Fruit fly (Drosophila melanogaster) whole organism, embryonic: ENCODE data around the gene tHMG1.
A peak's percentile ranks its signal among the peaks of the same experiment; 100 is the strongest.

Source experiments
- Ada2b ChIP-seq: fragments of 200-800 bp; sonication (Bioruptor generic); IDR thresholded peaks from 2 replicates; pipeline ENCODE4 v1.3.6; 2022; ENCODE audit warnings: missing biosample characterization, missing genetic modification characterization
- Bgb ChIP-seq: fragments of 200-800 bp; sonication (Bioruptor generic); IDR thresholded peaks from 2 replicates; pipeline ENCODE4 v1.3.6; 2022; ENCODE audit warnings: missing biosample characterization, missing genetic modification characterization; ENCODE audit not compliant: partially characterized antibody
- CG11504 ChIP-seq: fragments of 200-800 bp; sonication (Bioruptor generic); optimal IDR thresholded peaks from 3 replicates; lab custom pipeline; 2019; ENCODE audit warnings: missing biosample characterization, mild to moderate bottlenecking, missing genetic modification characterization, moderate library complexity
- CG11560 ChIP-seq: fragments of 200-800 bp; sonication (Bioruptor generic); IDR thresholded peaks from 3 replicates; pipeline ENCODE4 v1.3.6; 2022; ENCODE audit warnings: missing biosample characterization, missing genetic modification characterization
- CG14860 ChIP-seq: fragments of 200-800 bp; sonication (Bioruptor generic); IDR thresholded peaks from 3 replicates; pipeline ENCODE4 v1.3.6; 2022; ENCODE audit warnings: missing biosample characterization, missing genetic modification characterization; ENCODE audit not compliant: partially characterized antibody
- CG14965 ChIP-seq: fragments of 200-800 bp; sonication (Bioruptor generic); optimal IDR thresholded peaks from 2 replicates; lab custom pipeline; 2016; ENCODE audit warnings: missing biosample characterization, missing genetic modification characterization, borderline replicate concordance
- CG15601 ChIP-seq: fragments of 200-800 bp; sonication (Bioruptor generic); optimal IDR thresholded peaks from 3 replicates; lab custom pipeline; 2019; ENCODE audit warnings: missing biosample characterization, mild to moderate bottlenecking, missing genetic modification characterization, moderate library complexity
- CG17385 ChIP-seq: fragments of 200-800 bp; sonication (Bioruptor generic); optimal IDR thresholded peaks from 3 replicates; lab custom pipeline; 2018; ENCODE audit warnings: missing biosample characterization, mild to moderate bottlenecking, missing genetic modification characterization
- CG18476 ChIP-seq: fragments of 200-800 bp; sonication (Bioruptor generic); optimal IDR thresholded peaks from 2 replicates; lab custom pipeline; 2016; ENCODE audit warnings: missing biosample characterization, mild to moderate bottlenecking, missing genetic modification characterization
- CG2116 ChIP-seq: fragments of 200-800 bp; sonication (Bioruptor generic); optimal IDR thresholded peaks from 3 replicates; lab custom pipeline; 2018; ENCODE audit warnings: missing biosample characterization, mild to moderate bottlenecking, missing genetic modification characterization
- CG30431 ChIP-seq: fragments of 200-800 bp; sonication (Bioruptor generic); optimal IDR thresholded peaks from 2 replicates; lab custom pipeline; 2017; ENCODE audit warnings: missing biosample characterization, missing genetic modification characterization
- CG31388 ChIP-seq: fragments of 200-800 bp; sonication (Bioruptor generic); optimal IDR thresholded peaks from 2 replicates; lab custom pipeline; 2016; ENCODE audit warnings: missing biosample characterization, missing genetic modification characterization
- CG34224 ChIP-seq: fragments of 200-800 bp; sonication (Bioruptor generic); IDR thresholded peaks from 3 replicates; pipeline ENCODE4 v1.3.6; 2022; ENCODE audit warnings: missing biosample characterization, missing genetic modification characterization; ENCODE audit not compliant: partially characterized antibody
- CG4404 ChIP-seq: fragments of 200-800 bp; sonication (Bioruptor generic); IDR thresholded peaks from 2 replicates; pipeline ENCODE4 v1.3.6; 2022; ENCODE audit warnings: missing biosample characterization, missing genetic modification characterization
- CG6689 ChIP-seq: fragments of 200-800 bp; sonication (Bioruptor generic); IDR thresholded peaks from 2 replicates; pipeline ENCODE4 v1.3.6; 2022; ENCODE audit warnings: missing biosample characterization, missing genetic modification characterization
- CG6854 ChIP-seq: fragments of 200-800 bp; sonication (Bioruptor generic); optimal IDR thresholded peaks from 3 replicates; lab custom pipeline; 2017; ENCODE audit warnings: missing biosample characterization, mild to moderate bottlenecking, missing genetic modification characterization
- CG8290 ChIP-seq, 3 experiments: fragments of 200-800 bp; sonication (Bioruptor generic); optimal IDR thresholded peaks; 2 replicates each; lab custom pipeline; 2016 to 2019; ENCODE audit warnings: missing biosample characterization in 3 of 3, missing genetic modification characterization in 3 of 3, mild to moderate bottlenecking in 2 of 3, moderate library complexity in 1 of 3
- CG8359 ChIP-seq: fragments of 200-800 bp; sonication (Bioruptor generic); optimal IDR thresholded peaks from 2 replicates; lab custom pipeline; 2017; ENCODE audit warnings: missing biosample characterization, mild to moderate bottlenecking, missing genetic modification characterization, borderline replicate concordance
- CG9817 ChIP-seq: fragments of 200-800 bp; sonication (Bioruptor generic); optimal IDR thresholded peaks from 2 replicates; lab custom pipeline; 2018; ENCODE audit warnings: missing biosample characterization, mild to moderate bottlenecking, missing genetic modification characterization, moderate library complexity
- Dll ChIP-seq: fragments of 200-800 bp; sonication (Bioruptor generic); IDR thresholded peaks from 4 replicates; pipeline ENCODE4 v1.3.6; 2022; ENCODE audit warnings: missing biosample characterization, missing genetic modification characterization; ENCODE audit not compliant: partially characterized antibody
- Doc3 ChIP-seq: fragments of 200-800 bp; sonication (Bioruptor generic); IDR thresholded peaks from 3 replicates; pipeline ENCODE4 v1.3.6; 2022; ENCODE audit warnings: missing biosample characterization, missing genetic modification characterization; ENCODE audit not compliant: partially characterized antibody
- Gug ChIP-seq: fragments of 200-800 bp; sonication (Bioruptor generic); IDR thresholded peaks from 4 replicates; pipeline ENCODE4 v1.3.6; 2022; ENCODE audit warnings: missing biosample characterization, missing genetic modification characterization
- HLH4C ChIP-seq: fragments of 200-800 bp; sonication (Bioruptor generic); IDR thresholded peaks from 3 replicates; pipeline ENCODE4 v1.3.6; 2022; ENCODE audit warnings: missing biosample characterization, missing genetic modification characterization; ENCODE audit not compliant: partially characterized antibody
- Hr51 ChIP-seq, 2 experiments: fragments of 200-800 bp; sonication (Bioruptor generic); optimal IDR thresholded peaks; 2 replicates in 1 of 2; 3 replicates in 1 of 2; lab custom pipeline; 2016 to 2018; ENCODE audit warnings: missing biosample characterization in 2 of 2, missing genetic modification characterization in 2 of 2, mild to moderate bottlenecking in 1 of 2, moderate library complexity in 1 of 2
- Nf-YA ChIP-seq: fragments of 200-800 bp; sonication (Bioruptor generic); IDR thresholded peaks from 2 replicates; pipeline ENCODE4 v1.3.6; 2022; ENCODE audit warnings: missing biosample characterization, missing genetic modification characterization
- NfI ChIP-seq: fragments of 200-800 bp; sonication (Bioruptor generic); optimal IDR thresholded peaks from 3 replicates; lab custom pipeline; 2018; ENCODE audit warnings: missing biosample characterization, mild to moderate bottlenecking, missing genetic modification characterization, moderate library complexity
- Side ChIP-seq: fragments of 200-800 bp; sonication (Bioruptor generic); optimal IDR thresholded peaks from 2 replicates; lab custom pipeline; 2016; ENCODE audit warnings: missing biosample characterization, missing genetic modification characterization
- Sry-δ ChIP-seq: fragments of 200-800 bp; sonication (Bioruptor generic); optimal IDR thresholded peaks from 2 replicates; lab custom pipeline; 2016; ENCODE audit warnings: missing biosample characterization, missing genetic modification characterization
- YL-1 ChIP-seq: fragments of 200-800 bp; sonication (Bioruptor generic); optimal IDR thresholded peaks from 3 replicates; lab custom pipeline; 2017; ENCODE audit warnings: missing biosample characterization, mild to moderate bottlenecking, missing genetic modification characterization
- ab ChIP-seq: fragments of 200-800 bp; sonication (Bioruptor generic); optimal IDR thresholded peaks from 2 replicates; lab custom pipeline; 2016; ENCODE audit warnings: missing biosample characterization, missing genetic modification characterization
- ase ChIP-seq: fragments of 200-800 bp; sonication (Bioruptor generic); IDR thresholded peaks from 3 replicates; pipeline ENCODE4 v1.3.6; 2022; ENCODE audit warnings: missing biosample characterization, missing genetic modification characterization
- br ChIP-seq: fragments of >200 bp; optimal IDR thresholded peaks from 2 replicates; lab custom pipeline; 2017
- crol ChIP-seq: fragments of 200-800 bp; sonication (Bioruptor generic); IDR thresholded peaks from 2 replicates; pipeline ENCODE4 v1.3.6; 2022; ENCODE audit warnings: missing biosample characterization, missing genetic modification characterization
- dati ChIP-seq: fragments of 200-800 bp; sonication (Bioruptor generic); IDR thresholded peaks from 2 replicates; pipeline ENCODE4 v1.3.6; 2022; ENCODE audit warnings: missing biosample characterization, missing genetic modification characterization
- disco-r ChIP-seq: fragments of 200-800 bp; sonication (Bioruptor generic); optimal IDR thresholded peaks from 2 replicates; lab custom pipeline; 2016; ENCODE audit warnings: missing biosample characterization, missing genetic modification characterization
- exex ChIP-seq: fragments of 200-800 bp; sonication (Bioruptor generic); optimal IDR thresholded peaks from 4 replicates; lab custom pipeline; 2018; ENCODE audit warnings: missing biosample characterization, mild to moderate bottlenecking, missing genetic modification characterization, moderate library complexity
- h ChIP-seq: fragments of >200 bp; optimal IDR thresholded peaks from 2 replicates; lab custom pipeline; 2017
- hbn ChIP-seq: fragments of 200-800 bp; sonication (Bioruptor generic); IDR thresholded peaks from 2 replicates; pipeline ENCODE4 v1.3.6; 2022; ENCODE audit warnings: missing biosample characterization, missing genetic modification characterization; ENCODE audit not compliant: partially characterized antibody
- lab ChIP-seq: fragments of 200-800 bp; sonication (Bioruptor generic); optimal IDR thresholded peaks from 3 replicates; lab custom pipeline; 2017; ENCODE audit warnings: missing biosample characterization, missing genetic modification characterization, mild to moderate bottlenecking, moderate library complexity, missing genetic modification reagents
- lmd ChIP-seq: fragments of 200-800 bp; sonication (Bioruptor generic); IDR thresholded peaks from 2 replicates; pipeline ENCODE4 v1.3.6; 2022; ENCODE audit warnings: missing biosample characterization, missing genetic modification characterization
- luna ChIP-seq: fragments of 200-800 bp; sonication (Bioruptor generic); optimal IDR thresholded peaks from 2 replicates; lab custom pipeline; 2016; ENCODE audit warnings: missing biosample characterization, missing genetic modification characterization
- pb ChIP-seq: fragments of 200-800 bp; sonication (Bioruptor generic); optimal IDR thresholded peaks from 3 replicates; lab custom pipeline; 2016; ENCODE audit warnings: missing biosample characterization, missing genetic modification characterization
- pfk ChIP-seq: fragments of 200-800 bp; sonication (Bioruptor generic); optimal IDR thresholded peaks from 2 replicates; lab custom pipeline; 2018; ENCODE audit warnings: missing biosample characterization, mild to moderate bottlenecking, missing genetic modification characterization, moderate library complexity
- prd ChIP-seq, 3 experiments: fragments of >200 bp in 2 of 3; fragments of 200-800 bp in 1 of 3; sonication (Bioruptor generic) in 1 of 3; optimal IDR thresholded peaks in 2 of 3; IDR thresholded peaks in 1 of 3; 2 replicates in 2 of 3; 3 replicates in 1 of 3; pipeline versions ENCODE4 v1.3.6 to Lab custom; 2017 to 2022; ENCODE audit warnings: missing biosample characterization in 1 of 3, missing genetic modification characterization in 1 of 3
- sc ChIP-seq, 3 experiments: fragments of >200 bp in 2 of 3; fragments of 200-800 bp in 1 of 3; sonication (Bioruptor generic) in 1 of 3; optimal IDR thresholded peaks; 2 replicates in 2 of 3; 3 replicates in 1 of 3; lab custom pipeline; 2017; ENCODE audit warnings: mild to moderate bottlenecking in 1 of 3, missing biosample characterization in 1 of 3, missing genetic modification characterization in 1 of 3, missing genetic modification reagents in 1 of 3
- tup ChIP-seq: fragments of 200-800 bp; sonication (Bioruptor generic); optimal IDR thresholded peaks from 2 replicates; lab custom pipeline; 2016; ENCODE audit warnings: missing biosample characterization, mild to moderate bottlenecking, missing genetic modification characterization, moderate library complexity
- zen ChIP-seq: fragments of 200-800 bp; sonication (Bioruptor generic); optimal IDR thresholded peaks from 3 replicates; lab custom pipeline; 2018; ENCODE audit warnings: missing biosample characterization, mild to moderate bottlenecking, missing genetic modification characterization, moderate library complexity

tHMG1 gene

dm6 chr3R:22468829-22469487, 22.7 kb upstream of the tHMG1 start (continued):
- TF ChIP-seq CG8359 (GFP tag; lab: Kevin White, UChicago) (no peak), lmd (GFP tag; lab: Robert Waterston, UW) (peak; percentile 86), CG11504 (tag; lab: Kevin White, UChicago) (peak; percentile 91), Bgb (no peak), Gug (GFP tag; lab: Robert Waterston, UW) (peak; percentile 79), luna (GFP tag; lab: Kevin White, UChicago) (peak; percentile 70), tup (GFP tag; lab: Kevin White, UChicago) (peak; percentile 87), YL-1 (GFP tag; lab: Kevin White, UChicago) (peak; percentile 22), Ada2b (peak; percentile 87), br (no peak), hbn (GFP tag; lab: Robert Waterston, UW) (no peak), CG34224 (no peak), Nf-YA (GFP tag; lab: Robert Waterston, UW) (peak; percentile 73), HLH4C (GFP tag; lab: Robert Waterston, UW) (no peak), crol (GFP tag; lab: Robert Waterston, UW) (peak; percentile 14; the same call in 1 of the 2 replicates), pfk (GFP tag; lab: Kevin White, UChicago) (no peak), Dll (GFP tag; lab: Robert Waterston, UW) (no peak), ab (GFP tag; lab: Kevin White, UChicago) (peak; percentile 60), lab (GFP tag; lab: Kevin White, UChicago) (peak; percentile 96), pb (peak; percentile 88), Sry-δ (peak; percentile 39), CG6689 (GFP tag; lab: Robert Waterston, UW) (peak; percentile 87), prd (optimal IDR thresholded peaks at IDR 0.05; lab: Kevin White, UChicago) (no peak), prd (GFP tag; IDR thresholded peaks at IDR 0.05; lab: Robert Waterston, UW) (peak; percentile 88), ase (GFP tag; lab: Robert Waterston, UW) (peak; percentile 72; the same call in 2 of the 3 replicates), CG2116 (peak; percentile 39), CG15601 (tag; lab: Kevin White, UChicago) (no peak), zen (tag; lab: Kevin White, UChicago) (peak; percentile 47), CG8290 (GFP tag; optimal IDR thresholded peaks at IDR 0.05; lab: Kevin White, UChicago) (no peak), CG8290 (tag; optimal IDR thresholded peaks at IDR 0.05; lab: Kevin White, UChicago) (no peak), CG14965 (GFP tag; lab: Kevin White, UChicago) (peak; percentile 25), dati (GFP tag; lab: Robert Waterston, UW) (no peak), sc (optimal IDR thresholded peaks at IDR 0.05; lab: Kevin White, UChicago) (no peak), sc (GFP tag; optimal IDR thresholded peaks at IDR 0.05; lab: Kevin White, UChicago) (peak; percentile 45), Doc3 (GFP tag; lab: Robert Waterston, UW) (no peak), CG17385 (GFP tag; lab: Kevin White, UChicago) (peak; percentile 81), exex (peak; percentile 65), CG4404 (GFP tag; lab: Robert Waterston, UW) (peak; percentile 46), CG30431 (GFP tag; lab: Kevin White, UChicago) (peak; percentile 67), CG9817 (tag; lab: Kevin White, UChicago) (peak; percentile 86), NfI (GFP tag; lab: Kevin White, UChicago) (peak; percentile 87), disco-r (peak; percentile 57), Side (GFP tag; lab: Kevin White, UChicago) (peak; percentile 87), Hr51 (GFP tag; optimal IDR thresholded peaks at IDR 0.05; lab: Kevin White, UChicago) (peak; percentile 84 to 96), CG14860 (GFP tag; lab: Robert Waterston, UW) (no peak), CG6854 (GFP tag; lab: Kevin White, UChicago) (peak; percentile 85), h (lab: Kevin White, UChicago) (no peak), CG31388 (peak; percentile 67), CG18476 (peak; percentile 81), CG11560 (peak; percentile 72; the same call in 2 of the 3 replicates)
